Worm (Caenorhabditis elegans) whole organism, L4 larva: ENCODE measurements around the gene famp-1.
"Not testable (repeated sequence)": the region's sequence is repeated elsewhere in the genome, so short reads cannot be mapped to it uniquely, and the experiment has no call there.

Experiments used
- D1046.2 ChIP-seq: fragments of 200-800 bp; sonication (Bioruptor generic); IDR thresholded peaks from 2 replicates; pipeline ENCODE4 v1.3.6; 2022; ENCODE audit warnings: missing genetic modification characterization, missing compliant biosample characterization
- F26F4.8 ChIP-seq: fragments of 200-800 bp; sonication (Bioruptor generic); conservative IDR thresholded peaks from 2 replicates; pipeline ENCODE4 v1.3.6; 2022; ENCODE audit warnings: missing genetic modification characterization, missing compliant biosample characterization
- F44E2.7 ChIP-seq: fragments of 200-800 bp; sonication (Bioruptor generic); IDR thresholded peaks from 2 replicates; pipeline ENCODE4 v2.1.2; 2022; ENCODE audit warnings: missing genetic modification characterization, missing compliant biosample characterization
- Y5F2A.4 ChIP-seq: fragments of 200-800 bp; sonication (Bioruptor generic); optimal IDR thresholded peaks from 2 replicates; lab custom pipeline; 2018; ENCODE audit warnings: mild to moderate bottlenecking, missing genetic modification characterization, missing compliant biosample characterization
- ZK546.5 ChIP-seq, 2 experiments: sonication (generic microtip); optimal IDR thresholded peaks; 2 replicates each; lab custom pipeline; 2017; ENCODE audit warnings: missing biosample characterization in 2 of 2, missing genetic modification characterization in 2 of 2
- aha-1 ChIP-seq: fragments of 150-350 bp; peaks from one replicate; lab custom pipeline; 2014; ENCODE audit warnings: missing biosample characterization, missing genetic modification characterization
- arid-1 ChIP-seq: fragments of 200-800 bp; sonication (Bioruptor generic); conservative IDR thresholded peaks from 2 replicates; pipeline ENCODE4 v1.3.6; 2022; ENCODE audit warnings: missing genetic modification reagents, missing genetic modification characterization, missing compliant biosample characterization
- ceh-20 ChIP-seq: fragments of 200-800 bp; sonication (Bioruptor generic); IDR thresholded peaks from 2 replicates; pipeline ENCODE4 v1.3.6; 2022; ENCODE audit warnings: missing genetic modification reagents, missing genetic modification characterization, missing compliant biosample characterization
- ceh-28 ChIP-seq: fragments of 150-350 bp; optimal IDR thresholded peaks from 2 replicates; lab custom pipeline; 2014; ENCODE audit warnings: missing biosample characterization, missing genetic modification reagents, missing genetic modification characterization
- ceh-62 ChIP-seq: sonication (generic microtip); optimal IDR thresholded peaks from 2 replicates; lab custom pipeline; 2017; ENCODE audit warnings: missing biosample characterization, missing genetic modification characterization
- daf-19 ChIP-seq: fragments of 200-800 bp; sonication (Bioruptor generic); conservative IDR thresholded peaks from 2 replicates; pipeline ENCODE4 v1.3.6; 2022; ENCODE audit warnings: missing genetic modification characterization, missing compliant biosample characterization
- dpl-1 ChIP-seq: fragments of 150-350 bp; optimal IDR thresholded peaks from 2 replicates; lab custom pipeline; 2014; ENCODE audit warnings: missing biosample characterization, missing genetic modification reagents, missing genetic modification characterization
- egl-27 ChIP-seq: sonication (generic microtip); optimal IDR thresholded peaks from 3 replicates; lab custom pipeline; 2017; ENCODE audit warnings: missing biosample characterization, missing genetic modification reagents, missing genetic modification characterization
- egl-43 ChIP-seq: fragments of 200-800 bp; sonication (Bioruptor generic); IDR thresholded peaks from 2 replicates; pipeline ENCODE4 v1.3.6; 2022; ENCODE audit warnings: missing genetic modification reagents, missing genetic modification characterization, missing compliant biosample characterization
- fkh-10 ChIP-seq: fragments of 150-350 bp; optimal IDR thresholded peaks from 2 replicates; lab custom pipeline; 2014; ENCODE audit warnings: missing biosample characterization, missing genetic modification reagents, missing genetic modification characterization
- fos-1 ChIP-seq: fragments of 150-350 bp; optimal IDR thresholded peaks from 2 replicates; lab custom pipeline; 2014; ENCODE audit warnings: missing biosample characterization, missing genetic modification characterization
- hlh-11 ChIP-seq: fragments of 200-800 bp; sonication (Bioruptor generic); optimal IDR thresholded peaks from 2 replicates; lab custom pipeline; 2018; ENCODE audit warnings: mild to moderate bottlenecking, missing genetic modification characterization, missing compliant biosample characterization
- lin-1 ChIP-seq: fragments of 200-800 bp; sonication (Bioruptor generic); IDR thresholded peaks from 2 replicates; pipeline ENCODE4 v1.3.6; 2022; ENCODE audit warnings: missing genetic modification reagents, missing genetic modification characterization, missing compliant biosample characterization
- lin-38 ChIP-seq: fragments of 200-800 bp; sonication (Bioruptor generic); IDR thresholded peaks from 2 replicates; pipeline ENCODE4 v1.3.6; 2022; ENCODE audit warnings: missing genetic modification reagents, missing genetic modification characterization, missing compliant biosample characterization
- lin-39 ChIP-seq: fragments of 150-350 bp; optimal IDR thresholded peaks from 2 replicates; lab custom pipeline; 2014; ENCODE audit warnings: missing biosample characterization, missing genetic modification reagents, missing genetic modification characterization
- madf-5 ChIP-seq, 2 experiments: fragments of 200-800 bp; sonication (Bioruptor generic); IDR thresholded peaks; 2 replicates each; pipeline ENCODE4 v1.3.6; 2022; ENCODE audit warnings: missing compliant biosample characterization in 2 of 2, missing genetic modification characterization in 2 of 2
- mdl-1 ChIP-seq, 2 experiments: fragments of 150-350 bp in 1 of 2; sonication (generic microtip) in 1 of 2; optimal IDR thresholded peaks; 2 replicates each; lab custom pipeline; 2014 to 2017; ENCODE audit warnings: missing biosample characterization in 2 of 2, missing genetic modification characterization in 2 of 2
- mdt-29 ChIP-seq: fragments of 200-800 bp; sonication (Bioruptor generic); IDR thresholded peaks from 2 replicates; pipeline ENCODE4 v1.3.6; 2022; ENCODE audit warnings: missing genetic modification reagents, missing genetic modification characterization, missing compliant biosample characterization
- mep-1 ChIP-seq: fragments of 150-350 bp; sonication (generic microtip); optimal IDR thresholded peaks from 3 replicates; lab custom pipeline; 2014; ENCODE audit warnings: missing biosample characterization, missing genetic modification characterization
- mxl-3 ChIP-seq: fragments of 200-800 bp; sonication (Bioruptor generic); optimal IDR thresholded peaks from 2 replicates; lab custom pipeline; 2018; ENCODE audit warnings: mild to moderate bottlenecking, missing genetic modification characterization, missing compliant biosample characterization
- nhr-11 ChIP-seq: fragments of 150-350 bp; optimal IDR thresholded peaks from 2 replicates; lab custom pipeline; 2014; ENCODE audit warnings: missing biosample characterization, missing genetic modification characterization
- nhr-237 ChIP-seq: sonication (generic microtip); optimal IDR thresholded peaks from 2 replicates; lab custom pipeline; 2017; ENCODE audit warnings: missing biosample characterization, missing genetic modification characterization
- nhr-28 ChIP-seq: fragments of 150-350 bp; optimal IDR thresholded peaks from 2 replicates; lab custom pipeline; 2014; ENCODE audit warnings: missing biosample characterization, missing genetic modification characterization
- nhr-48 ChIP-seq: sonication (generic microtip); optimal IDR thresholded peaks from 2 replicates; lab custom pipeline; 2016; ENCODE audit warnings: mild to moderate bottlenecking, missing genetic modification characterization, missing compliant biosample characterization
- pha-4 ChIP-seq, 2 experiments: fragments of 150-350 bp in 1 of 2; fragments of 200-800 bp in 1 of 2; sonication (Bioruptor generic) in 1 of 2; IDR thresholded peaks in 1 of 2; optimal IDR thresholded peaks in 1 of 2; 2 replicates each; pipeline versions ENCODE4 v1.3.6 to Lab custom; 2014 to 2022; ENCODE audit warnings: missing genetic modification characterization in 2 of 2, missing genetic modification reagents in 2 of 2, missing biosample characterization in 1 of 2, missing compliant biosample characterization in 1 of 2
- php-3 ChIP-seq: fragments of 200-800 bp; sonication (Bioruptor generic); IDR thresholded peaks from 2 replicates; pipeline ENCODE4 v1.3.6; 2022; ENCODE audit warnings: missing genetic modification reagents, missing genetic modification characterization, missing compliant biosample characterization
- set-16 ChIP-seq: fragments of 200-800 bp; sonication (Bioruptor generic); IDR thresholded peaks from 2 replicates; pipeline ENCODE4 v1.3.6; 2022; ENCODE audit warnings: missing genetic modification reagents, missing genetic modification characterization, missing compliant biosample characterization
- snpc-1.2 ChIP-seq: fragments of 200-800 bp; sonication (Bioruptor generic); IDR thresholded peaks from 2 replicates; pipeline ENCODE4 v1.3.6; 2022; ENCODE audit warnings: missing genetic modification reagents, missing genetic modification characterization, missing compliant biosample characterization
- vab-7 ChIP-seq: fragments of 200-800 bp; sonication (Bioruptor generic); IDR thresholded peaks from 2 replicates; pipeline ENCODE4 v1.3.6; 2022; ENCODE audit warnings: missing genetic modification reagents, missing genetic modification characterization, missing compliant biosample characterization
- zfp-2 ChIP-seq: sonication (generic microtip); optimal IDR thresholded peaks from 2 replicates; lab custom pipeline; 2016; ENCODE audit warnings: mild to moderate bottlenecking, missing genetic modification characterization, missing compliant biosample characterization
- zfp-3 ChIP-seq: fragments of 200-800 bp; sonication (Bioruptor generic); conservative IDR thresholded peaks from 2 replicates; pipeline ENCODE4 v1.3.6; 2022; ENCODE audit warnings: missing genetic modification reagents, missing genetic modification characterization, missing compliant biosample characterization
- zip-2 ChIP-seq: fragments of 150-350 bp; optimal IDR thresholded peaks from 2 replicates; lab custom pipeline; 2014; ENCODE audit warnings: missing biosample characterization, missing genetic modification characterization
- ztf-7 ChIP-seq: fragments of 150-350 bp; optimal IDR thresholded peaks from 2 replicates; lab custom pipeline; 2014; ENCODE audit warnings: missing biosample characterization, missing genetic modification characterization

Gene famp-1

DNA sequence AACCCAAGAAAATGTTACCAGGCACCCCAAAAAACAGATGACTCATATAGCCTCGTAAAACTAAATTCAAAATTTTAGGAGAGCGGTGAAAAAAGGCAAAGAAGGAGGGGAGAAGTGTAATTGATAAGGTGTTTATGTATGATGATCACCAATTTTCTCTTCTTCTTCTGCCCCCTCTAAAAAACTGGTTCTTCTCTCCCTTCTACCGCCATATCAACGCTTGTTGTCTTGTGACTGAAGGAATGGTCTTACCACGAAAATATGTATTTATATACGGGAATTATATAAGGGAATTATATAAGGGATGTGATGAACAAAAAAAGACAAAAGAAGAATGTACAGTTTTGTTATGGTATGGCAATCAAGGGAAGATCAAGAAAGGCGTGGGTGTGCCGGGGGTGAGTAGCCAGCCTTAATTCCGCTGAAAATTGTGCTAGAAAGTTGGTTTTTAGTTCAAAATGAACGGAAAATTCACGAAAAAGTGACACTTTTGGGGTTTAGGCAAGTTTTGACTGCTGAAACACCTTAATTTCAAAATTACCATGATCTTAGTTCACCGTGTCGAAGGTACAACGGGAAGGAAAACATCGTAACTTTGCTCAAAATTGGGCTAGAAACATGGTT, 18.0 kb upstream of the famp-1 start (continued):
- TF ChIP-seq nhr-28 (tag; lab: Kevin White, UChicago), result peak; percentile 78
- no peak for TF ChIP-seq lin-39 (tag; lab: Kevin White, UChicago)
- no peak for TF ChIP-seq ceh-62 (tag; lab: Kevin White, UChicago)
- peak in 1 of 2 experiments; percentile 29 for TF ChIP-seq mdl-1 (tag; optimal IDR thresholded peaks at IDR 0.05; lab: Kevin White, UChicago)
- TF ChIP-seq zfp-3, result no peak
- no peak for TF ChIP-seq daf-19
- peak; percentile 46 for TF ChIP-seq dpl-1 (GFP tag; lab: Kevin White, UChicago)
- TF ChIP-seq ztf-7, result peak; percentile 14
- peak; percentile 59; the same call in 1 of the 2 replicates for TF ChIP-seq lin-1 (GFP tag; lab: Robert Waterston, UW)

DNA sequence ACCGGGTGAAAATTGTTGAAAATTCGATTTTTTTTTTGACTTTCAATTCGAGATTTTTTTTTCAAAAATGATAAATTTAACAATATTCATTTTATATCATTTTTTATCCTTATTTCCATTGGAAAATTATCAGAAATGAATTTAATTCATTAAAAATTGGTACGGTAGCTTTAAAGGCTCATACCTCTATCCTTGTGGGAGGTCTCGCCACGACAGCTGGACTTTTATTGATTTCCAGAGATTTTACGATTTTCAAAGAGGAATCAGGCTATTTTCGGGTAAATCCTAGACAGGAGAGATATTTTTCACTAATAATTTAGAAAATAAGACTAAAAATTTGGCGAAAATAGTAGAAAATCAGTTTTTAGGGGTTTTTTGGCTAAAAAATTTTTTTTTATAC, 13.1 kb upstream of the famp-1 start:
- TF ChIP-seq lin-38 (GFP tag; lab: Robert Waterston, UW), result 0 out of 2 replicates have a peak, but pooled peaks have one; percentile 13

DNA sequence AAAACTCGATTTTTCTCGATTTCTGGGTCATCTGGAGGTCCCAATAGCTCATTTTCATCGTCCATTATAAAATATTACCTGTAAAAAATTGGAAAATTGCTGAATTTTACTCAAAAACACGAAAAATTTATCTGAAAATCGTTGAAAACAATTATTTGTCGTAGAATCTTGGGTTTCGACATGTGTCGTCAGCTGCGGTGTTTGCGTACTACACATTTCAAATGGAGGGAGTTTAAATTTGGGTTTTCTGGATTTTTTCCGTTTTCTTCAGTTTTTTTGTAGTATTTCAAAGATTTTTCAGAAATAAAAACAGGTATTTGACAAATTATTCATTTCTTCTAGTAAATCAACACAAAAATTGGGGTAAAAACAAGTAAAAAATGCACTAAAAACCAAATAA, 12.1 kb upstream of the famp-1 start, which contains the start of gene M70.5:
Gene M70.5 (minus strand): TSS at position 78 of the 400 bp plus-strand sequence.
- 0 out of 2 replicates have a peak, but pooled peaks have one; percentile 10 for TF ChIP-seq php-3
- peak; percentile 38; the same call in 1 of the 2 replicates for TF ChIP-seq ceh-20
- TF ChIP-seq zfp-3, result 0 out of 2 replicates have a peak, but pooled peaks have one; percentile 42
- 0 out of 2 replicates have a peak, but pooled peaks have one; percentile 27 for TF ChIP-seq arid-1
- peak; percentile 44; the same call in 1 of the 2 replicates for TF ChIP-seq pha-4 (GFP tag; IDR thresholded peaks at IDR 0.05; lab: Robert Waterston, UW)
- not testable (repeated sequence) for TF ChIP-seq pha-4 (tag; optimal IDR thresholded peaks at IDR 0.05; lab: Kevin White, UChicago)
- peak; percentile 68 for TF ChIP-seq dpl-1 (GFP tag; lab: Kevin White, UChicago)
- 0 out of 2 replicates have a peak, but pooled peaks have one; percentile 42 for TF ChIP-seq daf-19
- peak; percentile 71 for TF ChIP-seq lin-38 (GFP tag; lab: Robert Waterston, UW)

DNA sequence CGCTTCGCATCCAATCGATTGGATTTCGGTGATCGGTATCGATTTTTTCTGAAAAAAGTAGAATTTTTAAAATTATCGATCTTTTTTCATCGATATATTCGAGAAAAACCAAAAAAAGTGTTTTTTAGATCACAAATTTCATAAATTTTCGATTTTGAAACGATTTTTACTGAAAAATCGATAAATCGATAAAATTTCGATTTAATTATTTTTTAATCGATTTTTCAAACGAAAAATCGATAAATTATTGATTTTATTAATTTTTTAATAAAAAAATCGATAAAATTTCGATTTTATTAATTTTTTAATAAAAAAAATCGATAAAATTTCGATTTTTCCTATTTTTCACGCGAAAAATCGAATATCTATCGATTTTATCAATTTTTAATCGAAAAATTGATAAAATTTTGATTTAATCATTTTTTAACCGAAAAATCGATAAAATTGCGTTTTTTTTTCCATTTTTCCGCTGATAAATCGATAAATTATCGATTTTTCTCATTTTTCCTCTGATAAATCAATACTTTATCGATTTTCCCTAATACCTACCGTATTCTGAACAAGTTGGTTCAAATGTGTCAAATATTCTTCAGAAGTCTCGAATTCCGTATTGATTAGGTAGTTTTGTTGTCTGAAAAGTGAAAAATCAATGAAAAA, 9.9 kb downstream of the famp-1 start:
- no peak for TF ChIP-seq egl-27 (tag; lab: Kevin White, UChicago)
- no peak for TF ChIP-seq lin-38 (GFP tag; lab: Robert Waterston, UW)
- TF ChIP-seq ZK546.5 (tag; optimal IDR thresholded peaks at IDR 0.05; lab: Kevin White, UChicago), result no peak
- TF ChIP-seq ceh-28 (tag; lab: Kevin White, UChicago), result peak; percentile 90

DNA sequence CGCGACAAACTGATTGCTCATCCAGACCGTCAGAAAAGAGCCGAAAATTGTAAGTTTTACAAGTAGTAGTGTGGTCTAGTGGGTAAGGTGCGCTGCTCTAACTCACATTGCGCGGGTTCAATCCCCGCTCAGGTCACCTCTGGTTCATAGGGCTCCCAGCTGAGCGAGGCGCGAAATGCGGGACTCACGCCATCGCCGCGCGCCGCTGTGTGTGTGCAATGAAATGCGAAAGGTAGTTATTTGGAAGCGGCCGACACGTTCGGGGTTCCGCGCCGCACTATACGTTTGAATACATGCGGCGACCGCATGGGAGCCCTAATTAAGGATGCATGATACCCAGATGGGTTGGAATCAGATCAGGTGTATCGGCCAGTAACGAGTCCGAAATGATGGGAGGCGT, 17.3 kb downstream of the famp-1 start:
- 0 out of 2 replicates have a peak, but pooled peaks have one; percentile 34 for TF ChIP-seq D1046.2 (GFP tag; lab: Robert Waterston, UW)
- TF ChIP-seq nhr-237 (tag; lab: Kevin White, UChicago), result no peak
- TF ChIP-seq lin-38 (GFP tag; lab: Robert Waterston, UW), result peak; percentile 46
- TF ChIP-seq vab-7, result no peak
- TF ChIP-seq nhr-48, result no peak
- TF ChIP-seq mxl-3, result peak; percentile 17
- peak; percentile 76 for TF ChIP-seq set-16 (GFP tag; lab: Robert Waterston, UW)
- TF ChIP-seq zip-2 (tag; lab: Kevin White, UChicago), result no peak
- no peak for TF ChIP-seq madf-5 (GFP tag; IDR thresholded peaks at IDR 0.05; lab: Robert Waterston, UW)
- no peak for TF ChIP-seq mdt-29 (GFP tag; lab: Robert Waterston, UW)
- TF ChIP-seq fos-1 (tag; lab: Kevin White, UChicago), result no peak
- no peak for TF ChIP-seq zfp-2 (tag; lab: Kevin White, UChicago)
- TF ChIP-seq ceh-28 (tag; lab: Kevin White, UChicago), result no peak
- TF ChIP-seq mep-1 (tag; lab: Kevin White, UChicago), result no peak
- TF ChIP-seq F26F4.8 (GFP tag; lab: Robert Waterston, UW), result 0 out of 2 replicates have a peak, but pooled peaks have one; percentile 55
- no peak for TF ChIP-seq dpl-1 (GFP tag; lab: Kevin White, UChicago)
- TF ChIP-seq hlh-11, result no peak
- TF ChIP-seq Y5F2A.4 (GFP tag; lab: Kevin White, UChicago), result no peak
- TF ChIP-seq nhr-11, result no peak
- TF ChIP-seq snpc-1.2, result 0 out of 2 replicates have a peak, but pooled peaks have one; percentile 33
- 0 out of 2 replicates have a peak, but pooled peaks have one; percentile 27 for TF ChIP-seq F44E2.7 (GFP tag; lab: Robert Waterston, UW)
- TF ChIP-seq egl-43 (GFP tag; lab: Robert Waterston, UW), result peak; percentile 64; the same call in 1 of the 2 replicates
- peak; percentile 53 for TF ChIP-seq aha-1 (tag; lab: Kevin White, UChicago)
- TF ChIP-seq fkh-10 (GFP tag; lab: Kevin White, UChicago), result no peak
